Fruit fly (Drosophila melanogaster): ENCODE results near the gene Fum3.

Fum3 gene

dm6 chr3L:11483135-11483534 lies 17.5 kb upstream of the Fum3 start (continued):
- TF ChIP-seq CG8388 (GFP tag; optimal IDR thresholded peaks at IDR 0.05) (peak; percentile 45), Sry-δ (GFP tag; optimal IDR thresholded peaks at IDR 0.05) (peak; percentile 10), emc (GFP tag; optimal IDR thresholded peaks at IDR 0.05) (peak; percentile 7), CG17829 (tag; optimal IDR thresholded peaks at IDR 0.05) (peak; percentile 55), pzg (GFP tag; optimal IDR thresholded peaks at IDR 0.05) (no peak), CG17328 (GFP tag; IDR thresholded peaks at IDR 0.05) (peak; percentile 33; the same call in 1 of the 2 replicates), Mes4 (GFP tag; optimal IDR thresholded peaks at IDR 0.05) (peak; percentile 27), eve (GFP tag; optimal IDR thresholded peaks at IDR 0.05) (peak in 1 of 2 experiments; percentile 67), Ssrp (tag; optimal IDR thresholded peaks at IDR 0.05) (peak; percentile 29), CG11093 (GFP tag; IDR thresholded peaks at IDR 0.05) (0 out of 3 replicates have a peak, but pooled peaks have one; percentile 28), nerfin-2 (GFP tag; IDR thresholded peaks at IDR 0.05; ENCODE audit: partially characterized antibody) (no peak), Spps (tag; optimal IDR thresholded peaks at IDR 0.05) (no peak), bsh (GFP tag; optimal IDR thresholded peaks at IDR 0.05) (peak in 1 of 2 experiments; percentile 51), CG5953 (GFP tag; IDR thresholded peaks at IDR 0.05) (no peak), CG16813 (GFP tag; IDR thresholded peaks at IDR 0.05; ENCODE audit: partially characterized antibody) (peak; percentile 54; the same call in 2 of the 3 replicates), CG6791 (GFP tag; IDR thresholded peaks at IDR 0.05; ENCODE audit: partially characterized antibody) (0 out of 3 replicates have a peak, but pooled peaks have one; percentile 52), lola (GFP tag; optimal IDR thresholded peaks at IDR 0.05) (peak in 1 of 3 experiments; percentile 29), CG6254 (GFP tag; optimal IDR thresholded peaks at IDR 0.05) (peak; percentile 27), CG4424 (GFP tag; optimal IDR thresholded peaks at IDR 0.05) (peak; percentile 4), fd102C (GFP tag; optimal IDR thresholded peaks at IDR 0.05) (no peak), Hsf (GFP tag; optimal IDR thresholded peaks at IDR 0.05) (peak; percentile 49), lov (optimal IDR thresholded peaks at IDR 0.05) (no peak), lov (GFP tag; IDR thresholded peaks at IDR 0.05) (no peak), shn (GFP tag; optimal IDR thresholded peaks at IDR 0.05) (peak; percentile 7), CG15479 (GFP tag; optimal IDR thresholded peaks at IDR 0.05) (no peak), prd (optimal IDR thresholded peaks at IDR 0.05) (no peak), prd (GFP tag; IDR thresholded peaks at IDR 0.05) (peak; percentile 61; the same call in 2 of the 3 replicates), croc (GFP tag; conservative IDR thresholded peaks at IDR 0.05) (no peak), Ada2b (GFP tag; IDR thresholded peaks at IDR 0.05) (0 out of 2 replicates have a peak, but pooled peaks have one; percentile 27), toy (GFP tag; IDR thresholded peaks at IDR 0.05) (no peak), Drgx (GFP tag; IDR thresholded peaks at IDR 0.05) (peak; percentile 34; the same call in 1 of the 2 replicates), CG8290 (GFP tag; optimal IDR thresholded peaks at IDR 0.05) (no peak), CG8290 (tag; optimal IDR thresholded peaks at IDR 0.05) (no peak), CG34422 (GFP tag; IDR thresholded peaks at IDR 0.05) (0 out of 3 replicates have a peak, but pooled peaks have one; percentile 32), CG10209 (GFP tag; optimal IDR thresholded peaks at IDR 0.05) (peak; percentile 18), dmrt99B (tag; optimal IDR thresholded peaks at IDR 0.05) (peak; percentile 57), oc (tag; optimal IDR thresholded peaks at IDR 0.05) (no peak), so (GFP tag; IDR thresholded peaks at IDR 0.05) (no peak), CG14667 (GFP tag; IDR thresholded peaks at IDR 0.05) (peak; percentile 24; the same call in 1 of the 2 replicates), CG18764 (GFP tag; optimal IDR thresholded peaks at IDR 0.05) (peak; percentile 30), tx (GFP tag; optimal IDR thresholded peaks at IDR 0.05) (peak; percentile 32), GATAe (GFP tag; conservative IDR thresholded peaks at IDR 0.05) (no peak), bab2 (GFP tag; optimal IDR thresholded peaks at IDR 0.05) (no peak), CG34224 (GFP tag; IDR thresholded peaks at IDR 0.05; ENCODE audit: partially characterized antibody) (no peak), Hmx (GFP tag; optimal IDR thresholded peaks at IDR 0.05) (no peak), Optix (GFP tag; IDR thresholded peaks at IDR 0.05) (no peak), corto (GFP tag; optimal IDR thresholded peaks at IDR 0.05) (no peak), twi (tag; optimal IDR thresholded peaks at IDR 0.05) (no peak), CG12155 (GFP tag; optimal IDR thresholded peaks at IDR 0.05) (peak; percentile 2), Rx (GFP tag; IDR thresholded peaks at IDR 0.05) (no peak), Neu2 (GFP tag; optimal IDR thresholded peaks at IDR 0.05; ENCODE audit: borderline replicate concordance) (no peak)

Measured in whole organism, embryonic.